Worm (Caenorhabditis elegans) whole organism, L3 larva: ENCODE results near the gene bgal-2.

Source experiments
- R02D3.7 ChIP-seq: fragments of 150-350 bp; optimal IDR thresholded peaks from 2 replicates; lab custom pipeline; 2014; ENCODE audit warnings: missing biosample characterization, missing genetic modification characterization
- ZK546.5 ChIP-seq: sonication (generic microtip); optimal IDR thresholded peaks from 2 replicates; lab custom pipeline; 2017; ENCODE audit warnings: missing biosample characterization, missing genetic modification characterization
- aly-2 ChIP-seq: fragments of 150-350 bp; optimal IDR thresholded peaks from 2 replicates; lab custom pipeline; 2014; ENCODE audit warnings: missing biosample characterization, missing genetic modification characterization
- ama-1 ChIP-seq: fragments of 150-350 bp; optimal IDR thresholded peaks from 2 replicates; lab custom pipeline; 2018
- ceh-16 ChIP-seq: sonication (generic microtip); optimal IDR thresholded peaks from 2 replicates; lab custom pipeline; 2017; ENCODE audit warnings: missing biosample characterization, missing genetic modification characterization
- ceh-28 ChIP-seq: fragments of 150-350 bp; optimal IDR thresholded peaks from 2 replicates; lab custom pipeline; 2014; ENCODE audit warnings: missing biosample characterization, missing genetic modification reagents, missing genetic modification characterization
- ceh-82 ChIP-seq: fragments of 150-350 bp; optimal IDR thresholded peaks from 2 replicates; lab custom pipeline; 2014; ENCODE audit warnings: missing biosample characterization, missing genetic modification characterization
- ceh-9 ChIP-seq: sonication (generic microtip); optimal IDR thresholded peaks from 2 replicates; lab custom pipeline; 2018; ENCODE audit warnings: missing biosample characterization, missing genetic modification characterization
- daf-12 ChIP-seq: fragments of 150-350 bp; optimal IDR thresholded peaks from 2 replicates; lab custom pipeline; 2014; ENCODE audit warnings: missing biosample characterization, missing genetic modification reagents, missing genetic modification characterization
- egl-27 ChIP-seq: sonication (generic microtip); optimal IDR thresholded peaks from 4 replicates; lab custom pipeline; 2017; ENCODE audit warnings: missing biosample characterization, missing genetic modification reagents, missing genetic modification characterization
- egl-5 ChIP-seq: fragments of 150-350 bp; optimal IDR thresholded peaks from 2 replicates; lab custom pipeline; 2017; ENCODE audit warnings: missing biosample characterization, missing genetic modification reagents, missing genetic modification characterization, inconsistent platforms
- elt-1 ChIP-seq: fragments of 150-350 bp; optimal IDR thresholded peaks from 2 replicates; lab custom pipeline; 2014; ENCODE audit warnings: missing biosample characterization, missing genetic modification characterization
- elt-2 ChIP-seq: sonication (generic microtip); optimal IDR thresholded peaks from 2 replicates; lab custom pipeline; 2016; ENCODE audit warnings: missing genetic modification reagents, mild to moderate bottlenecking, missing genetic modification characterization, missing compliant biosample characterization
- elt-3 ChIP-seq, 3 experiments: fragments of 150-350 bp in 1 of 3; sonication (generic microtip) in 2 of 3; optimal IDR thresholded peaks; 2 replicates in 2 of 3; 4 replicates in 1 of 3; lab custom pipeline; 2014 to 2017; ENCODE audit warnings: missing biosample characterization in 3 of 3, missing genetic modification characterization in 3 of 3
- eor-1 ChIP-seq, 2 experiments: fragments of 150-350 bp; optimal IDR thresholded peaks; 2 replicates each; lab custom pipeline; 2014 to 2018; ENCODE audit warnings: missing biosample characterization in 2 of 2, missing genetic modification characterization in 2 of 2
- fkh-10 ChIP-seq: sonication (generic microtip); optimal IDR thresholded peaks from 2 replicates; lab custom pipeline; 2017; ENCODE audit warnings: missing biosample characterization, missing genetic modification reagents, missing genetic modification characterization
- fkh-2 ChIP-seq: fragments of 150-350 bp; optimal IDR thresholded peaks from 2 replicates; lab custom pipeline; 2014; ENCODE audit warnings: missing biosample characterization, missing genetic modification reagents, missing genetic modification characterization
- fos-1 ChIP-seq: fragments of 150-350 bp; optimal IDR thresholded peaks from 2 replicates; lab custom pipeline; 2014; ENCODE audit warnings: missing biosample characterization, missing genetic modification characterization
- hmg-11 ChIP-seq: sonication (generic microtip); optimal IDR thresholded peaks from 2 replicates; lab custom pipeline; 2016; ENCODE audit warnings: missing genetic modification characterization, missing compliant biosample characterization
- jun-1 ChIP-seq: fragments of 150-350 bp; optimal IDR thresholded peaks from 2 replicates; lab custom pipeline; 2014; ENCODE audit warnings: missing biosample characterization, missing genetic modification reagents, missing genetic modification characterization
- lin-15B ChIP-seq: fragments of 150-350 bp; optimal IDR thresholded peaks from 2 replicates; lab custom pipeline; 2014; ENCODE audit warnings: missing biosample characterization, missing genetic modification characterization
- lin-39 ChIP-seq: fragments of 150-350 bp; optimal IDR thresholded peaks from 2 replicates; lab custom pipeline; 2018; ENCODE audit warnings: missing biosample characterization, missing genetic modification reagents, missing genetic modification characterization
- lsy-12 ChIP-seq: sonication (generic microtip); optimal IDR thresholded peaks from 2 replicates; lab custom pipeline; 2016; ENCODE audit warnings: mild to moderate bottlenecking, missing genetic modification characterization, missing compliant biosample characterization
- mdl-1 ChIP-seq: fragments of 150-350 bp; optimal IDR thresholded peaks from 2 replicates; lab custom pipeline; 2014; ENCODE audit warnings: missing biosample characterization, missing genetic modification characterization
- mml-1 ChIP-seq: fragments of 150-350 bp; sonication (generic microtip); optimal IDR thresholded peaks from 3 replicates; lab custom pipeline; 2014; ENCODE audit warnings: missing biosample characterization, missing genetic modification characterization
- nfya-1 ChIP-seq: sonication (generic microtip); optimal IDR thresholded peaks from 2 replicates; lab custom pipeline; 2017; ENCODE audit warnings: missing genetic modification characterization, mild to moderate bottlenecking, missing compliant biosample characterization, antibody characterized with exemption, moderate library complexity; ENCODE audit not compliant: insufficient read depth
- nhr-11 ChIP-seq: fragments of 150-350 bp; optimal IDR thresholded peaks from 2 replicates; lab custom pipeline; 2014; ENCODE audit warnings: missing biosample characterization, missing genetic modification characterization
- nhr-12 ChIP-seq: fragments of 150-350 bp; optimal IDR thresholded peaks from 2 replicates; lab custom pipeline; 2014; ENCODE audit warnings: missing biosample characterization, missing genetic modification characterization
- nhr-23 ChIP-seq: fragments of 150-350 bp; optimal IDR thresholded peaks from 2 replicates; lab custom pipeline; 2014; ENCODE audit warnings: missing biosample characterization, missing genetic modification reagents, missing genetic modification characterization
- nhr-237 ChIP-seq: fragments of 150-350 bp; optimal IDR thresholded peaks from 2 replicates; lab custom pipeline; 2014; ENCODE audit warnings: missing biosample characterization, missing genetic modification characterization
- nhr-25 ChIP-seq: sonication (generic microtip); optimal IDR thresholded peaks from 2 replicates; lab custom pipeline; 2017; ENCODE audit warnings: missing biosample characterization, missing genetic modification characterization
- nhr-28 ChIP-seq: fragments of 150-350 bp; optimal IDR thresholded peaks from 2 replicates; lab custom pipeline; 2014; ENCODE audit warnings: missing biosample characterization, missing genetic modification characterization
- nhr-43 ChIP-seq: sonication (generic microtip); optimal IDR thresholded peaks from 2 replicates; lab custom pipeline; 2016; ENCODE audit warnings: mild to moderate bottlenecking, missing genetic modification characterization, missing compliant biosample characterization; ENCODE audit not compliant: poor library complexity, severe bottlenecking
- nhr-67 ChIP-seq: fragments of 150-350 bp; optimal IDR thresholded peaks from 2 replicates; lab custom pipeline; 2014; ENCODE audit warnings: missing biosample characterization, missing genetic modification characterization
- nhr-77 ChIP-seq: fragments of 150-350 bp; optimal IDR thresholded peaks from 2 replicates; lab custom pipeline; 2014; ENCODE audit warnings: missing biosample characterization, missing genetic modification characterization
- pha-4 ChIP-seq: fragments of 150-350 bp; optimal IDR thresholded peaks from 2 replicates; lab custom pipeline; 2014; ENCODE audit warnings: missing biosample characterization, missing genetic modification reagents, missing genetic modification characterization
- pqm-1 ChIP-seq: fragments of 150-350 bp; optimal IDR thresholded peaks from 2 replicates; lab custom pipeline; 2017; ENCODE audit warnings: missing biosample characterization, missing genetic modification characterization, inconsistent platforms
- sea-2 ChIP-seq: fragments of 150-350 bp; sonication (generic microtip); optimal IDR thresholded peaks from 4 replicates; lab custom pipeline; 2014; ENCODE audit warnings: missing biosample characterization, missing genetic modification reagents, missing genetic modification characterization
- skn-1 ChIP-seq: fragments of 150-350 bp; optimal IDR thresholded peaks from 2 replicates; lab custom pipeline; 2014; ENCODE audit warnings: missing biosample characterization, missing genetic modification characterization
- snpc-4 ChIP-seq: fragments of 150-350 bp; optimal IDR thresholded peaks from 2 replicates; lab custom pipeline; 2014; ENCODE audit warnings: missing biosample characterization, missing genetic modification characterization
- tbx-2 ChIP-seq: sonication (generic microtip); optimal IDR thresholded peaks from 2 replicates; lab custom pipeline; 2016; ENCODE audit warnings: mild to moderate bottlenecking, missing genetic modification characterization, missing compliant biosample characterization
- unc-39 ChIP-seq: sonication (generic microtip); optimal IDR thresholded peaks from 4 replicates; lab custom pipeline; 2017; ENCODE audit warnings: missing biosample characterization, missing genetic modification characterization
- unc-62 ChIP-seq: fragments of 150-350 bp; sonication (generic microtip); optimal IDR thresholded peaks from 4 replicates; lab custom pipeline; 2014; ENCODE audit warnings: missing biosample characterization, missing genetic modification reagents, missing genetic modification characterization
- zag-1 ChIP-seq: fragments of 150-350 bp; optimal IDR thresholded peaks from 2 replicates; lab custom pipeline; 2014; ENCODE audit warnings: missing biosample characterization, missing genetic modification characterization
- ztf-11 ChIP-seq: fragments of 150-350 bp; optimal IDR thresholded peaks from 2 replicates; lab custom pipeline; 2014; ENCODE audit warnings: missing biosample characterization, missing genetic modification characterization
- ztf-4 ChIP-seq: fragments of 150-350 bp; optimal IDR thresholded peaks from 2 replicates; lab custom pipeline; 2014; ENCODE audit warnings: missing biosample characterization, missing genetic modification characterization

Gene bgal-2

DNA sequence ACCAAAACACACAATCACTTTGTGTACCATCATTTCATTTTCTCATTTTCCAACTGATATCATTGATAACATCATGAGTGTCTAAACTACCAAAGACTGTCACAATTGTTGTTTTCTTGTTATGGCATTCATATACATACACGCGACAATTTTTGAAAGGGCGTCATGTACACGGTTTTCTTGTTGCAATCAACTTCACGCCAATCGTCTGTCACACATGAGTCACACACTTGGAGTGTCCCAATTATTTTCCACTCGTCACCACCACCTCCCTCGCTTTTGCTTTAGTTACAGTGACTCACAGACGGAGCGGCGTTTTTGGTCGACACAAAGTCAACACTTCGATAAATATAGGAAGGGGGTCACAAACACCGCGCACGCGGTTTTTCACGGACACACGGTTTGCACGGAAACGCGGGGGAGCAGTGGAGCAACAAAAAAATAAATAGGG, 36.3 kb upstream of the bgal-2 start:
- TF ChIP-seq zag-1 (no peak), lin-39 (tag; lab: Kevin White, UChicago) (no peak), nhr-28 (tag; lab: Kevin White, UChicago) (no peak), daf-12 (tag; lab: Kevin White, UChicago) (no peak), nhr-11 (tag; lab: Kevin White, UChicago) (no peak), snpc-4 (no peak), unc-62 (no peak), pha-4 (peak; percentile 96), nhr-25 (tag; lab: Kevin White, UChicago) (peak; percentile 34), fos-1 (peak; percentile 80), nhr-77 (tag; lab: Kevin White, UChicago) (no peak), nhr-23 (peak; percentile 68), lin-15B (tag; lab: Kevin White, UChicago) (no peak), sea-2 (GFP tag; lab: Kevin White, UChicago) (no peak), aly-2 (tag; lab: Kevin White, UChicago) (no peak), elt-2 (tag; lab: Kevin White, UChicago) (peak; percentile 78), R02D3.7 (tag; lab: Kevin White, UChicago) (no peak), ZK546.5 (no peak), eor-1 (tag; optimal IDR thresholded peaks at IDR 0.05; lab: Kevin White, UChicago) (no peak), nhr-67 (tag; lab: Kevin White, UChicago) (no peak), jun-1 (tag; lab: Kevin White, UChicago) (peak; percentile 86), mdl-1 (tag; lab: Kevin White, UChicago) (peak; percentile 83), mml-1 (no peak), nhr-43 (tag; lab: Kevin White, UChicago) (peak; percentile 35), elt-1 (no peak), skn-1 (tag; lab: Kevin White, UChicago) (peak; percentile 21), fkh-2 (no peak), pqm-1 (peak; percentile 95), fkh-10 (no peak), tbx-2 (tag; lab: Kevin White, UChicago) (no peak), elt-3 (tag; optimal IDR thresholded peaks at IDR 0.05; lab: Kevin White, UChicago) (peak in 1 of 3 experiments; percentile 14), egl-5 (tag; lab: Kevin White, UChicago) (no peak), nfya-1 (tag; lab: Kevin White, UChicago) (peak; percentile 30), ceh-9 (tag; lab: Kevin White, UChicago) (no peak), hmg-11 (no peak)

- TF ChIP-seq zag-1 = no peak
- peak; percentile 74 for TF ChIP-seq nhr-25 (tag; lab: Kevin White, UChicago)
- TF ChIP-seq eor-1 (tag; optimal IDR thresholded peaks at IDR 0.05; lab: Kevin White, UChicago) = peak in 1 of 2 experiments; percentile 8
- peak; percentile 67 for TF ChIP-seq nhr-28 (tag; lab: Kevin White, UChicago)
- TF ChIP-seq ceh-82 (tag; lab: Kevin White, UChicago) = no peak
- peak in 2 of 3 experiments; percentile 16 to 88 for TF ChIP-seq elt-3 (tag; optimal IDR thresholded peaks at IDR 0.05; lab: Kevin White, UChicago)
- peak; percentile 42 for TF ChIP-seq mml-1
- no peak for TF ChIP-seq fkh-10
- TF ChIP-seq pqm-1 = peak; percentile 27
- TF ChIP-seq unc-62 = peak; percentile 53
- no peak for TF ChIP-seq egl-5 (tag; lab: Kevin White, UChicago)
- peak; percentile 82 for TF ChIP-seq ztf-4
- TF ChIP-seq skn-1 (tag; lab: Kevin White, UChicago) = no peak
- TF ChIP-seq mdl-1 (tag; lab: Kevin White, UChicago) = peak; percentile 96
- TF ChIP-seq lin-15B (tag; lab: Kevin White, UChicago) = no peak
- peak; percentile 60 for TF ChIP-seq lsy-12 (tag; lab: Kevin White, UChicago)
- no peak for TF ChIP-seq egl-27
- TF ChIP-seq unc-39 (tag; lab: Kevin White, UChicago) = no peak
- TF ChIP-seq nhr-11 (tag; lab: Kevin White, UChicago) = no peak
- TF ChIP-seq nhr-237 (tag; lab: Kevin White, UChicago) = no peak
- no peak for TF ChIP-seq nhr-12 (tag; lab: Kevin White, UChicago)
- peak; percentile 61 for TF ChIP-seq pha-4
- no peak for TF ChIP-seq aly-2 (tag; lab: Kevin White, UChicago)
- TF ChIP-seq sea-2 (GFP tag; lab: Kevin White, UChicago) = no peak
- no peak for TF ChIP-seq daf-12 (tag; lab: Kevin White, UChicago)
- no peak for TF ChIP-seq ceh-9 (tag; lab: Kevin White, UChicago)
- TF ChIP-seq R02D3.7 (tag; lab: Kevin White, UChicago) = no peak
- no peak for TF ChIP-seq hmg-11
- TF ChIP-seq tbx-2 (tag; lab: Kevin White, UChicago) = peak; percentile 75
- no peak for TF ChIP-seq ama-1 (lab: Kevin White, UChicago)
- TF ChIP-seq jun-1 (tag; lab: Kevin White, UChicago) = peak; percentile 69
- no peak for TF ChIP-seq ztf-11 (tag; lab: Kevin White, UChicago)
- TF ChIP-seq elt-2 (tag; lab: Kevin White, UChicago) = peak; percentile 91
- TF ChIP-seq ZK546.5 = no peak
- no peak for TF ChIP-seq snpc-4
- TF ChIP-seq ceh-16 (tag; lab: Kevin White, UChicago) = no peak
- no peak for TF ChIP-seq fkh-2
- no peak for TF ChIP-seq ceh-28 (tag; lab: Kevin White, UChicago)
- TF ChIP-seq fos-1 = no peak
- no peak for TF ChIP-seq nhr-77 (tag; lab: Kevin White, UChicago)
- TF ChIP-seq lin-39 (tag; lab: Kevin White, UChicago) = no peak
- no peak for TF ChIP-seq nhr-67 (tag; lab: Kevin White, UChicago)
Observed at ce11 chrX:6749124-6749822, 34.9 kb upstream of the bgal-2 start.
